Comparison of ENCODE assay signal across 1 fruit fly cellular context in the genomic region with DNA sequence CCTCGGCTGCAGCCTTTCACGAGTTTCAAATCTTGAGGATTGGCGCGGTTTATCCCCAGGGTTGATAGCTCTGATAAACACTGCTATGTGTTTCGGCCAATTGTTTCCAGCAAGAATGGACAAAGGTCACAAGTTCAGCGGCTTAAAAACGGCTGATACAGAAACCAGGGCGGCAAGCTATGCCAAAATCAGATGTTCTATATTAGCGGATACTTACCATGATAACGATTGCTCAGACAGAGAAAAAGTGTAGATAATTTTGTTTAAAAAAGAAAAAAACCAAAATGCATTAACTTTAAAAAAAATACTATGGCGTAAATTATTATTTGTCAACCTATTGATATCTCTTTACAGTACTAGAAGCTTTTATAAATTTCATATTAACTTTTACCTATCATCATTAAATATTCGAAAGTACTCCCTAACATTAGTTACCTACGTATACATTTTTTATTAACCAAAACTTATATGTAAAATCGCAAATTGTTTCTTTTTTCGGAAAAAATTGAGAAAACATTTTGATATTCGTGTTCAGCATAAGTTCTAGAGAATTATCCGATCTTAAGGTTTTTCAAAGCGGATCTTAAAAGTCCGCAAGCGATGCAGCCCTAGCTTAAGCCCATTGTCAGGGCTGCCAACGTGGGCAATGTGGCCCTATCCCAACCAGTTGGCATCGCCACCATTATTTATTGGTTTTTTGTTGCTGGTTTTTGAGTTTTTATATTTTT.
A peak's percentile ranks its signal among the peaks of the same experiment; 100 is the strongest.
TF ChIP-seq lines count a peak whose summit lies in the region.

A gene (minus strand): TSS at position 339 of the 728 bp plus-strand sequence.
A gene (plus strand): TSS at position 658 of the 728 bp plus-strand sequence.

TF ChIP-seq in whole organism, embryonic, 481 proteins besides CTCF, POLR2A, EP300 and RAD21 (continued from another document and continues in another):
- TF ChIP-seq CG15073 (GFP tag; optimal IDR thresholded peaks at IDR 0.05; lab: Kevin White, UChicago), result no peak
- peak; percentile 69 for TF ChIP-seq CG18599 (GFP tag; optimal IDR thresholded peaks at IDR 0.05; lab: Kevin White, UChicago)
- peak; percentile 60 to 87 for TF ChIP-seq Pdp1 (GFP tag; optimal IDR thresholded peaks at IDR 0.05; lab: Kevin White, UChicago)
- peak; percentile 7; the same call in 1 of the 3 replicates for TF ChIP-seq CG34422 (GFP tag; IDR thresholded peaks at IDR 0.05; lab: Robert Waterston, UW)
- peak; percentile 38 for TF ChIP-seq ewg (GFP tag; optimal IDR thresholded peaks at IDR 0.05; lab: Kevin White, UChicago)
- no peak for TF ChIP-seq fd102C (GFP tag; optimal IDR thresholded peaks at IDR 0.05; lab: Kevin White, UChicago)
- peak; percentile 77 for TF ChIP-seq CG15269 (tag; optimal IDR thresholded peaks at IDR 0.05; lab: Kevin White, UChicago)
- TF ChIP-seq CG7786 (GFP tag; optimal IDR thresholded peaks at IDR 0.05; lab: Kevin White, UChicago), result peak; percentile 68
- peak; percentile 29 for TF ChIP-seq CG1647 (GFP tag; optimal IDR thresholded peaks at IDR 0.05; lab: Kevin White, UChicago)
- TF ChIP-seq Doc3 (GFP tag; IDR thresholded peaks at IDR 0.05; lab: Robert Waterston, UW; ENCODE audit: partially characterized antibody), result no peak
- TF ChIP-seq CG17361 (GFP tag; IDR thresholded peaks at IDR 0.05; lab: Robert Waterston, UW), result peak; percentile 94
- no peak for TF ChIP-seq CG32767 (GFP tag; IDR thresholded peaks at IDR 0.05; lab: Robert Waterston, UW)
- TF ChIP-seq vvl (GFP tag; IDR thresholded peaks at IDR 0.05; lab: Robert Waterston, UW), result peak; percentile 70; the same call in 1 of the 2 replicates
- peak in 1 of 2 experiments; percentile 44 for TF ChIP-seq bsh (GFP tag; optimal IDR thresholded peaks at IDR 0.05; lab: Kevin White, UChicago)
- TF ChIP-seq lab (GFP tag; optimal IDR thresholded peaks at IDR 0.05; lab: Kevin White, UChicago), result no peak
- TF ChIP-seq Med (GFP tag; lab: Kevin White, UChicago), result peak; percentile 92
- no peak for TF ChIP-seq Blimp-1 (GFP tag; optimal IDR thresholded peaks at IDR 0.05; lab: Kevin White, UChicago)
- peak; percentile 13 for TF ChIP-seq CG17359 (tag; optimal IDR thresholded peaks at IDR 0.05; lab: Kevin White, UChicago)
- peak; percentile 78 for TF ChIP-seq shn (GFP tag; optimal IDR thresholded peaks at IDR 0.05; lab: Kevin White, UChicago)
- peak; percentile 48 for TF ChIP-seq HLH3B (GFP tag; IDR thresholded peaks at IDR 0.05; lab: Robert Waterston, UW)
- TF ChIP-seq gro (GFP tag; optimal IDR thresholded peaks at IDR 0.05; lab: Kevin White, UChicago), result peak; percentile 72
- no peak for TF ChIP-seq CG6813 (GFP tag; optimal IDR thresholded peaks at IDR 0.05; lab: Kevin White, UChicago)
- peak; percentile 73 for TF ChIP-seq CG16863 (GFP tag; optimal IDR thresholded peaks at IDR 0.05; lab: Kevin White, UChicago)
- TF ChIP-seq aop (GFP tag; IDR thresholded peaks at IDR 0.05; lab: Robert Waterston, UW), result no peak
- peak; percentile 39 for TF ChIP-seq psq (GFP tag; optimal IDR thresholded peaks at IDR 0.05; lab: Kevin White, UChicago)
- 0 out of 2 replicates have a peak, but pooled peaks have one; percentile 16 for TF ChIP-seq Oaz (GFP tag; IDR thresholded peaks at IDR 0.05; lab: Robert Waterston, UW)
- peak; percentile 88 for TF ChIP-seq gem (tag; optimal IDR thresholded peaks at IDR 0.05; lab: Kevin White, UChicago)
- TF ChIP-seq CG17802 (tag; optimal IDR thresholded peaks at IDR 0.05; lab: Kevin White, UChicago), result no peak
- peak; percentile 38 for TF ChIP-seq grn (GFP tag; optimal IDR thresholded peaks at IDR 0.05; lab: Kevin White, UChicago)
- TF ChIP-seq Aef1 (GFP tag; IDR thresholded peaks at IDR 0.05; lab: Robert Waterston, UW), result peak; percentile 65
- no peak for TF ChIP-seq zen (tag; optimal IDR thresholded peaks at IDR 0.05; lab: Kevin White, UChicago)
- TF ChIP-seq Vsx1 (GFP tag; optimal IDR thresholded peaks at IDR 0.05; lab: Kevin White, UChicago), result no peak
- no peak for TF ChIP-seq cad (GFP tag; optimal IDR thresholded peaks at IDR 0.05; lab: Kevin White, UChicago)
- peak; percentile 67 for TF ChIP-seq CG17829 (tag; optimal IDR thresholded peaks at IDR 0.05; lab: Kevin White, UChicago)
- peak; percentile 29 for TF ChIP-seq CG12219 (GFP tag; optimal IDR thresholded peaks at IDR 0.05; lab: Kevin White, UChicago)
- TF ChIP-seq Mad (GFP tag; optimal IDR thresholded peaks at IDR 0.05; lab: Kevin White, UChicago), result peak; percentile 65
- TF ChIP-seq emc (GFP tag; optimal IDR thresholded peaks at IDR 0.05; lab: Kevin White, UChicago), result no peak
- TF ChIP-seq CG10267 (tag; optimal IDR thresholded peaks at IDR 0.05; lab: Kevin White, UChicago), result peak; percentile 58
- no peak for TF ChIP-seq dimm (GFP tag; IDR thresholded peaks at IDR 0.05; lab: Robert Waterston, UW)
- TF ChIP-seq CG18262 (tag; optimal IDR thresholded peaks at IDR 0.05; lab: Kevin White, UChicago), result peak; percentile 84
- peak; percentile 43; the same call in 1 of the 2 replicates for TF ChIP-seq danr (GFP tag; IDR thresholded peaks at IDR 0.05; lab: Robert Waterston, UW)
- no peak for TF ChIP-seq zen2 (GFP tag; IDR thresholded peaks at IDR 0.05; lab: Robert Waterston, UW; ENCODE audit: partially characterized antibody)
- TF ChIP-seq otp (GFP tag; IDR thresholded peaks at IDR 0.05; lab: Robert Waterston, UW), result no peak
- TF ChIP-seq seq (GFP tag; IDR thresholded peaks at IDR 0.05; lab: Robert Waterston, UW), result no peak
- no peak for TF ChIP-seq Elba2 (GFP tag; optimal IDR thresholded peaks at IDR 0.05; lab: Kevin White, UChicago)
- peak; percentile 91 for TF ChIP-seq Antp (GFP tag; optimal IDR thresholded peaks at IDR 0.05; lab: Kevin White, UChicago)
- no peak; the same call in 2 of the 3 replicates for TF ChIP-seq CG7357 (GFP tag; IDR thresholded peaks at IDR 0.05; lab: Robert Waterston, UW)
- no peak for TF ChIP-seq lov (optimal IDR thresholded peaks at IDR 0.05; lab: Kevin White, UChicago)
- TF ChIP-seq lov (GFP tag; IDR thresholded peaks at IDR 0.05; lab: Robert Waterston, UW), result no peak
- peak; percentile 77 for TF ChIP-seq CG7839 (tag; optimal IDR thresholded peaks at IDR 0.05; lab: Kevin White, UChicago)
- peak; percentile 49 for TF ChIP-seq Dref (GFP tag; IDR thresholded peaks at IDR 0.05; lab: Robert Waterston, UW)
- TF ChIP-seq CG11723 (GFP tag; optimal IDR thresholded peaks at IDR 0.05; lab: Kevin White, UChicago), result peak; percentile 52
- TF ChIP-seq Bdp1 (GFP tag; optimal IDR thresholded peaks at IDR 0.05; lab: Kevin White, UChicago), result peak; percentile 51
- no peak for TF ChIP-seq HLHmδ (GFP tag; optimal IDR thresholded peaks at IDR 0.05; lab: Kevin White, UChicago)
- TF ChIP-seq Nf-YA (GFP tag; IDR thresholded peaks at IDR 0.05; lab: Robert Waterston, UW), result no peak
- TF ChIP-seq Dll (GFP tag; IDR thresholded peaks at IDR 0.05; lab: Robert Waterston, UW; ENCODE audit: partially characterized antibody), result no peak
- no peak for TF ChIP-seq knrl (GFP tag; IDR thresholded peaks at IDR 0.05; lab: Robert Waterston, UW; ENCODE audit: partially characterized antibody)
- peak; percentile 71 for TF ChIP-seq p53 (GFP tag; optimal IDR thresholded peaks at IDR 0.05; lab: Kevin White, UChicago)
- TF ChIP-seq luna (GFP tag; optimal IDR thresholded peaks at IDR 0.05; lab: Kevin White, UChicago), result peak; percentile 81
- TF ChIP-seq gce (GFP tag; IDR thresholded peaks at IDR 0.05; lab: Robert Waterston, UW), result no peak
- peak; percentile 3 for TF ChIP-seq wek (GFP tag; optimal IDR thresholded peaks at IDR 0.05; lab: Kevin White, UChicago)
- peak; percentile 51 for TF ChIP-seq CG13894 (tag; optimal IDR thresholded peaks at IDR 0.05; lab: Kevin White, UChicago)
- TF ChIP-seq kni (GFP tag; optimal IDR thresholded peaks at IDR 0.05; lab: Kevin White, UChicago), result no peak
- TF ChIP-seq onecut (GFP tag; IDR thresholded peaks at IDR 0.05; lab: Robert Waterston, UW), result peak; percentile 87
- TF ChIP-seq gt (GFP tag; IDR thresholded peaks at IDR 0.05; lab: Robert Waterston, UW), result no peak
- no peak for TF ChIP-seq eve (GFP tag; optimal IDR thresholded peaks at IDR 0.05; lab: Kevin White, UChicago)
- peak; percentile 86 for TF ChIP-seq Abd-B (GFP tag; optimal IDR thresholded peaks at IDR 0.05; lab: Kevin White, UChicago)
- peak; percentile 65; the same call in 1 of the 2 replicates for TF ChIP-seq lmd (GFP tag; IDR thresholded peaks at IDR 0.05; lab: Robert Waterston, UW)
- no peak for TF ChIP-seq CG18764 (GFP tag; optimal IDR thresholded peaks at IDR 0.05; lab: Kevin White, UChicago)
- TF ChIP-seq CG1602 (GFP tag; optimal IDR thresholded peaks at IDR 0.05; lab: Kevin White, UChicago), result peak; percentile 62
- TF ChIP-seq fd64A (GFP tag; optimal IDR thresholded peaks at IDR 0.05; lab: Kevin White, UChicago), result no peak
- peak; percentile 34; the same call in 1 of the 3 replicates for TF ChIP-seq jigr1 (GFP tag; IDR thresholded peaks at IDR 0.05; lab: Robert Waterston, UW)
- TF ChIP-seq CG12071 (GFP tag; optimal IDR thresholded peaks at IDR 0.05; lab: Kevin White, UChicago), result no peak
- peak; percentile 80 for TF ChIP-seq Xbp1 (GFP tag; optimal IDR thresholded peaks at IDR 0.05; lab: Kevin White, UChicago)
- TF ChIP-seq CG4707 (GFP tag; optimal IDR thresholded peaks at IDR 0.05; lab: Kevin White, UChicago), result no peak
- TF ChIP-seq Sry-δ (GFP tag; optimal IDR thresholded peaks at IDR 0.05; lab: Kevin White, UChicago), result peak; percentile 58
- no peak for TF ChIP-seq CG12299 (tag; optimal IDR thresholded peaks at IDR 0.05; lab: Kevin White, UChicago)
- peak; percentile 40; the same call in 1 of the 3 replicates for TF ChIP-seq CG11695 (GFP tag; IDR thresholded peaks at IDR 0.05; lab: Robert Waterston, UW)
- TF ChIP-seq CG12769 (tag; optimal IDR thresholded peaks at IDR 0.05; lab: Kevin White, UChicago), result no peak
- peak; percentile 6 for TF ChIP-seq Lhr (GFP tag; optimal IDR thresholded peaks at IDR 0.05; lab: Kevin White, UChicago)
- TF ChIP-seq CG10543 (GFP tag; optimal IDR thresholded peaks at IDR 0.05; lab: Kevin White, UChicago), result peak; percentile 93
- peak; percentile 67 for TF ChIP-seq org-1 (GFP tag; optimal IDR thresholded peaks at IDR 0.05; lab: Kevin White, UChicago)
- no peak for TF ChIP-seq CG31224 (GFP tag; IDR thresholded peaks at IDR 0.05; lab: Robert Waterston, UW)
- peak; percentile 87 for TF ChIP-seq CG9817 (tag; optimal IDR thresholded peaks at IDR 0.05; lab: Kevin White, UChicago)
- peak; percentile 89 for TF ChIP-seq Side (GFP tag; optimal IDR thresholded peaks at IDR 0.05; lab: Kevin White, UChicago)
- no peak for TF ChIP-seq CG14050 (GFP tag; IDR thresholded peaks at IDR 0.05; lab: Robert Waterston, UW)
- TF ChIP-seq dpn (GFP tag; optimal IDR thresholded peaks at IDR 0.05; lab: Kevin White, UChicago), result peak; percentile 70 to 90
- peak; percentile 39 for TF ChIP-seq exex (tag; optimal IDR thresholded peaks at IDR 0.05; lab: Kevin White, UChicago)
- TF ChIP-seq so (GFP tag; IDR thresholded peaks at IDR 0.05; lab: Robert Waterston, UW), result 0 out of 3 replicates have a peak, but pooled peaks have one; percentile 6
- peak; percentile 64 for TF ChIP-seq unpg (GFP tag; optimal IDR thresholded peaks at IDR 0.05; lab: Kevin White, UChicago)
- no peak for TF ChIP-seq CG11093 (GFP tag; IDR thresholded peaks at IDR 0.05; lab: Robert Waterston, UW)
- TF ChIP-seq CG14014 (GFP tag; IDR thresholded peaks at IDR 0.05; lab: Robert Waterston, UW), result peak; percentile 42
- no peak for TF ChIP-seq CG43689 (GFP tag; IDR thresholded peaks at IDR 0.05; lab: Robert Waterston, UW)
- TF ChIP-seq CG10431 (GFP tag; optimal IDR thresholded peaks at IDR 0.05; lab: Kevin White, UChicago), result no peak
- TF ChIP-seq br (optimal IDR thresholded peaks at IDR 0.05; lab: Kevin White, UChicago), result no peak
- peak; percentile 94 for TF ChIP-seq Ets97D (GFP tag; optimal IDR thresholded peaks at IDR 0.05; lab: Kevin White, UChicago)
- peak; percentile 48 for TF ChIP-seq trh (GFP tag; optimal IDR thresholded peaks at IDR 0.05; lab: Kevin White, UChicago)
- TF ChIP-seq hb (GFP tag; IDR thresholded peaks at IDR 0.05; lab: Robert Waterston, UW; ENCODE audit: partially characterized antibody), result no peak
- TF ChIP-seq NC2α (GFP tag; optimal IDR thresholded peaks at IDR 0.05; lab: Kevin White, UChicago), result peak; percentile 22
- TF ChIP-seq fd3F (GFP tag; optimal IDR thresholded peaks at IDR 0.05; lab: Kevin White, UChicago), result peak; percentile 41
- TF ChIP-seq Six4 (GFP tag; optimal IDR thresholded peaks at IDR 0.05; lab: Kevin White, UChicago), result peak; percentile 8
- no peak for TF ChIP-seq CG17568 (GFP tag; optimal IDR thresholded peaks at IDR 0.05; lab: Kevin White, UChicago)
- TF ChIP-seq CG1024 (GFP tag; IDR thresholded peaks at IDR 0.05; lab: Robert Waterston, UW), result 0 out of 2 replicates have a peak, but pooled peaks have one; percentile 7
- TF ChIP-seq crc (GFP tag; optimal IDR thresholded peaks at IDR 0.05; lab: Kevin White, UChicago), result peak; percentile 78
- peak; percentile 84 for TF ChIP-seq Nf-YC (tag; optimal IDR thresholded peaks at IDR 0.05; lab: Kevin White, UChicago)
- TF ChIP-seq sob (GFP tag; IDR thresholded peaks at IDR 0.05; lab: Robert Waterston, UW), result peak; percentile 54
- peak; percentile 80 for TF ChIP-seq slbo (GFP tag; IDR thresholded peaks at IDR 0.05; lab: Robert Waterston, UW)
- TF ChIP-seq gcm2 (GFP tag; optimal IDR thresholded peaks at IDR 0.05; lab: Kevin White, UChicago), result peak; percentile 37
- no peak for TF ChIP-seq Neu2 (GFP tag; optimal IDR thresholded peaks at IDR 0.05; lab: Kevin White, UChicago; ENCODE audit: borderline replicate concordance)
- TF ChIP-seq MESR4 (GFP tag; optimal IDR thresholded peaks at IDR 0.05; lab: Kevin White, UChicago), result peak; percentile 41
- no peak for TF ChIP-seq Hey (tag; optimal IDR thresholded peaks at IDR 0.05; lab: Kevin White, UChicago)
- peak; percentile 38; the same call in 1 of the 2 replicates for TF ChIP-seq E2f2 (GFP tag; IDR thresholded peaks at IDR 0.05; lab: Robert Waterston, UW)
- no peak for TF ChIP-seq Eip74EF (GFP tag; optimal IDR thresholded peaks at IDR 0.05; lab: Kevin White, UChicago)
- TF ChIP-seq Jarid2 (GFP tag; optimal IDR thresholded peaks at IDR 0.05; lab: Kevin White, UChicago), result no peak
- no peak for TF ChIP-seq CG16813 (GFP tag; IDR thresholded peaks at IDR 0.05; lab: Robert Waterston, UW; ENCODE audit: partially characterized antibody)
- TF ChIP-seq sc (optimal IDR thresholded peaks at IDR 0.05; lab: Kevin White, UChicago), result no peak
- TF ChIP-seq sc (GFP tag; optimal IDR thresholded peaks at IDR 0.05; lab: Kevin White, UChicago), result peak; percentile 64
- no peak for TF ChIP-seq dmrt99B (tag; optimal IDR thresholded peaks at IDR 0.05; lab: Kevin White, UChicago)
- TF ChIP-seq D (optimal IDR thresholded peaks at IDR 0.05; lab: Kevin White, UChicago), result no peak
- no peak for TF ChIP-seq D (GFP tag; optimal IDR thresholded peaks at IDR 0.05; lab: Kevin White, UChicago)
- TF ChIP-seq CG14860 (GFP tag; IDR thresholded peaks at IDR 0.05; lab: Robert Waterston, UW; ENCODE audit: partially characterized antibody), result no peak
- TF ChIP-seq CG10274 (GFP tag; optimal IDR thresholded peaks at IDR 0.05; lab: Kevin White, UChicago), result no peak
